ENCODE assay signal across 3 worm cellular contexts in genomic region chrV:19090885-19091284, ce11.
TF ChIP-seq lines count a peak whose summit lies in the region.

No protein-coding gene starts in this region.

TF ChIP-seq in whole organism, L4 larva, 104 proteins besides CTCF, POLR2A, EP300 and RAD21:
- TF ChIP-seq nhr-237 (tag; optimal IDR thresholded peaks at IDR 0.05; lab: Kevin White, UChicago) = no peak
- TF ChIP-seq lin-39 (tag; optimal IDR thresholded peaks at IDR 0.05; lab: Kevin White, UChicago) = no peak
- TF ChIP-seq nhr-111 (GFP tag; optimal IDR thresholded peaks at IDR 0.05; lab: Kevin White, UChicago) = no peak
- peak; percentile 64 for TF ChIP-seq set-16 (GFP tag; IDR thresholded peaks at IDR 0.05; lab: Robert Waterston, UW)
- no peak for TF ChIP-seq egl-43 (GFP tag; IDR thresholded peaks at IDR 0.05; lab: Robert Waterston, UW)
- TF ChIP-seq nhr-25 (tag; optimal IDR thresholded peaks at IDR 0.05; lab: Kevin White, UChicago; ENCODE audit: borderline replicate concordance, insufficient read depth) = no peak
- TF ChIP-seq daf-19 (GFP tag; conservative IDR thresholded peaks at IDR 0.05; lab: Robert Waterston, UW) = no peak
- no peak for TF ChIP-seq vab-7 (GFP tag; IDR thresholded peaks at IDR 0.05; lab: Robert Waterston, UW)
- 0 out of 2 replicates have a peak, but pooled peaks have one; percentile 64 for TF ChIP-seq F44E2.7 (GFP tag; IDR thresholded peaks at IDR 0.05; lab: Robert Waterston, UW)
- TF ChIP-seq hlh-11 (tag; optimal IDR thresholded peaks at IDR 0.05; lab: Kevin White, UChicago) = no peak
- TF ChIP-seq mep-1 (tag; optimal IDR thresholded peaks at IDR 0.05; lab: Kevin White, UChicago) = no peak
- TF ChIP-seq zfp-2 (tag; optimal IDR thresholded peaks at IDR 0.05; lab: Kevin White, UChicago) = no peak
- TF ChIP-seq Y48G9A.11 (GFP tag; IDR thresholded peaks at IDR 0.05; lab: Robert Waterston, UW) = 0 out of 2 replicates have a peak, but pooled peaks have one; percentile 38
- TF ChIP-seq D1046.2 (GFP tag; IDR thresholded peaks at IDR 0.05; lab: Robert Waterston, UW) = no peak
- TF ChIP-seq duxl-1 (tag; optimal IDR thresholded peaks at IDR 0.05; lab: Kevin White, UChicago; ENCODE audit: poor library complexity) = no peak
- TF ChIP-seq rbr-2 (tag; optimal IDR thresholded peaks at IDR 0.05; lab: Kevin White, UChicago) = no peak
- no peak for TF ChIP-seq mes-2 (tag; optimal IDR thresholded peaks at IDR 0.05; lab: Kevin White, UChicago; ENCODE audit: poor library complexity, severe bottlenecking)
- no peak for TF ChIP-seq ceh-62 (tag; optimal IDR thresholded peaks at IDR 0.05; lab: Kevin White, UChicago)
- no peak for TF ChIP-seq snpc-4 (tag; optimal IDR thresholded peaks at IDR 0.05; lab: Kevin White, UChicago)
TF ChIP-seq in whole organism, L4 larva: peak in this region for 3.

TF ChIP-seq in whole organism, mixed stage, embryonic, 35 proteins besides CTCF, POLR2A, EP300 and RAD21:
- TF ChIP-seq ztf-11 (tag; optimal IDR thresholded peaks at IDR 0.05; lab: Kevin White, UChicago) = no peak
- no peak for TF ChIP-seq nhr-76 (tag; optimal IDR thresholded peaks at IDR 0.05; lab: Kevin White, UChicago)
- no peak for TF ChIP-seq nhr-237 (tag; optimal IDR thresholded peaks at IDR 0.05; lab: Kevin White, UChicago)
- no peak for TF ChIP-seq ceh-83 (GFP tag; optimal IDR thresholded peaks at IDR 0.05; lab: Kevin White, UChicago)
- no peak for TF ChIP-seq nhr-12 (tag; optimal IDR thresholded peaks at IDR 0.05; lab: Kevin White, UChicago)
- TF ChIP-seq ceh-43 (GFP tag; optimal IDR thresholded peaks at IDR 0.05; lab: Kevin White, UChicago) = no peak
- peak; percentile 5 for TF ChIP-seq sptf-1 (tag; optimal IDR thresholded peaks at IDR 0.05; lab: Kevin White, UChicago)
- TF ChIP-seq bed-3 (GFP tag; optimal IDR thresholded peaks at IDR 0.05; lab: Kevin White, UChicago) = no peak
TF ChIP-seq in whole organism, mixed stage, embryonic: peak in this region for 1.

TF ChIP-seq in whole organism, young adult, 124 proteins besides CTCF, POLR2A, EP300 and RAD21:
- TF ChIP-seq rpc-1 (optimal IDR thresholded peaks at IDR 0.05; lab: Kevin White, UChicago) = no peak
- TF ChIP-seq rpc-1 (tag; optimal IDR thresholded peaks at IDR 0.05; lab: Kevin White, UChicago) = peak; percentile 41
- no peak for TF ChIP-seq B0336.3 (GFP tag; IDR thresholded peaks at IDR 0.05; lab: Robert Waterston, UW)
- TF ChIP-seq repo-1 (tag; optimal IDR thresholded peaks at IDR 0.05; lab: Kevin White, UChicago) = no peak
- TF ChIP-seq tbp1 (GFP tag; optimal IDR thresholded peaks at IDR 0.05; lab: Kevin White, UChicago) = peak; percentile 21
- TF ChIP-seq hsf-1 (GFP tag; IDR thresholded peaks at IDR 0.05; lab: Robert Waterston, UW) = no peak
- TF ChIP-seq snpc-1.3 (tag; optimal IDR thresholded peaks at IDR 0.05; lab: Kevin White, UChicago; ENCODE audit: insufficient read depth) = no peak
- peak; percentile 33; the same call in 1 of the 2 replicates for TF ChIP-seq egrh-3 (GFP tag; IDR thresholded peaks at IDR 0.05; lab: Robert Waterston, UW)
- no peak for TF ChIP-seq him-1 (tag; optimal IDR thresholded peaks at IDR 0.05; lab: Kevin White, UChicago)
